Worm (Caenorhabditis elegans) whole organism, late embryonic: ENCODE measurements around the gene C43F9.11.

Experiments
- K09A11.1 ChIP-seq: sonication (generic microtip); optimal IDR thresholded peaks from 2 replicates; lab custom pipeline; 2017; ENCODE audit warnings: antibody characterized with exemption, mild to moderate bottlenecking, missing genetic modification characterization, missing compliant biosample characterization; ENCODE audit not compliant: insufficient read depth
- T23F11.4 ChIP-seq: fragments of 200-800 bp; sonication (Bioruptor generic); optimal IDR thresholded peaks from 2 replicates; lab custom pipeline; 2018; ENCODE audit warnings: mild to moderate bottlenecking, missing genetic modification characterization, missing compliant biosample characterization
- ahr-1 ChIP-seq: sonication (generic microtip); optimal IDR thresholded peaks from 2 replicates; lab custom pipeline; 2016; ENCODE audit warnings: missing genetic modification characterization, missing compliant biosample characterization
- ceh-18 ChIP-seq: sonication (generic microtip); optimal IDR thresholded peaks from 2 replicates; lab custom pipeline; 2016; ENCODE audit warnings: missing genetic modification characterization, missing compliant biosample characterization
- ceh-19 ChIP-seq: fragments of 200-800 bp; sonication (Bioruptor generic); optimal IDR thresholded peaks from 2 replicates; lab custom pipeline; 2018; ENCODE audit warnings: mild to moderate bottlenecking, missing genetic modification characterization, missing compliant biosample characterization
- ceh-22 ChIP-seq: sonication (generic microtip); optimal IDR thresholded peaks from 2 replicates; lab custom pipeline; 2017; ENCODE audit warnings: missing biosample characterization, missing genetic modification characterization
- ceh-24 ChIP-seq: sonication (generic microtip); optimal IDR thresholded peaks from 2 replicates; lab custom pipeline; 2016; ENCODE audit warnings: mild to moderate bottlenecking, missing genetic modification characterization, missing compliant biosample characterization
- ceh-30 ChIP-seq: fragments of 150-350 bp; optimal IDR thresholded peaks from 2 replicates; lab custom pipeline; 2014; ENCODE audit warnings: missing biosample characterization, missing genetic modification characterization
- ceh-48 ChIP-seq: sonication (generic microtip); optimal IDR thresholded peaks from 2 replicates; lab custom pipeline; 2016; ENCODE audit warnings: missing genetic modification characterization, inconsistent platforms, missing compliant biosample characterization
- che-1 ChIP-seq: sonication (generic microtip); optimal IDR thresholded peaks from 2 replicates; lab custom pipeline; 2016; ENCODE audit warnings: mild to moderate bottlenecking, missing genetic modification characterization, missing compliant biosample characterization
- dve-1 ChIP-seq: sonication (generic microtip); optimal IDR thresholded peaks from 2 replicates; lab custom pipeline; 2017; ENCODE audit warnings: antibody characterized with exemption, mild to moderate bottlenecking, missing genetic modification characterization, missing compliant biosample characterization
- elt-4 ChIP-seq: sonication (generic microtip); optimal IDR thresholded peaks from 2 replicates; lab custom pipeline; 2016; ENCODE audit warnings: missing genetic modification characterization, missing compliant biosample characterization
- eyg-1 ChIP-seq: sonication (generic microtip); optimal IDR thresholded peaks from 2 replicates; lab custom pipeline; 2016; ENCODE audit warnings: missing genotype, missing genetic modification characterization, missing compliant biosample characterization
- fax-1 ChIP-seq: sonication (generic microtip); optimal IDR thresholded peaks from 2 replicates; lab custom pipeline; 2016; ENCODE audit warnings: missing genotype, missing genetic modification characterization, missing compliant biosample characterization
- fkh-6 ChIP-seq: sonication (generic microtip); optimal IDR thresholded peaks from 2 replicates; lab custom pipeline; 2016; ENCODE audit warnings: missing genetic modification characterization, missing compliant biosample characterization
- hlh-15 ChIP-seq: sonication (generic microtip); optimal IDR thresholded peaks from 2 replicates; lab custom pipeline; 2016; ENCODE audit warnings: missing genetic modification characterization, missing compliant biosample characterization
- hlh-6 ChIP-seq: sonication (generic microtip); optimal IDR thresholded peaks from 2 replicates; lab custom pipeline; 2016; ENCODE audit warnings: missing genotype, missing genetic modification characterization, missing compliant biosample characterization
- lin-11 ChIP-seq: fragments of 200-800 bp; sonication (Bioruptor generic); optimal IDR thresholded peaks from 2 replicates; lab custom pipeline; 2018; ENCODE audit warnings: mild to moderate bottlenecking, missing genetic modification characterization, missing compliant biosample characterization
- madf-2 ChIP-seq: sonication (generic microtip); optimal IDR thresholded peaks from 2 replicates; lab custom pipeline; 2017; ENCODE audit warnings: missing genetic modification characterization, missing compliant biosample characterization
- mec-3 ChIP-seq: sonication (generic microtip); optimal IDR thresholded peaks from 2 replicates; lab custom pipeline; 2016; ENCODE audit warnings: borderline replicate concordance, missing genetic modification characterization, missing compliant biosample characterization
- nfya-1 ChIP-seq: sonication (generic microtip); optimal IDR thresholded peaks from 2 replicates; lab custom pipeline; 2017; ENCODE audit warnings: missing genetic modification characterization, mild to moderate bottlenecking, missing compliant biosample characterization, antibody characterized with exemption, moderate library complexity
- nhr-11 ChIP-seq: fragments of 150-350 bp; optimal IDR thresholded peaks from 2 replicates; lab custom pipeline; 2014; ENCODE audit warnings: missing biosample characterization, missing genetic modification characterization
- nhr-232 ChIP-seq: sonication (generic microtip); optimal IDR thresholded peaks from 2 replicates; lab custom pipeline; 2016; ENCODE audit warnings: missing genetic modification characterization, missing compliant biosample characterization
- odd-2 ChIP-seq: sonication (generic microtip); optimal IDR thresholded peaks from 2 replicates; lab custom pipeline; 2017; ENCODE audit warnings: antibody characterized with exemption, mild to moderate bottlenecking, missing genetic modification characterization, missing compliant biosample characterization
- pat-9 ChIP-seq: fragments of 200-800 bp; sonication (Bioruptor generic); optimal IDR thresholded peaks from 2 replicates; lab custom pipeline; 2018; ENCODE audit warnings: mild to moderate bottlenecking, missing genetic modification characterization, moderate library complexity, missing compliant biosample characterization
- pax-1 ChIP-seq: fragments of 150-350 bp; optimal IDR thresholded peaks from 2 replicates; lab custom pipeline; 2014; ENCODE audit warnings: missing biosample characterization, missing genetic modification characterization
- ref-2 ChIP-seq: sonication (generic microtip); optimal IDR thresholded peaks from 2 replicates; lab custom pipeline; 2016; ENCODE audit warnings: missing genetic modification characterization, missing compliant biosample characterization
- sdc-2 ChIP-seq: sonication (generic microtip); optimal IDR thresholded peaks from 2 replicates; lab custom pipeline; 2016; ENCODE audit warnings: missing genotype, missing genetic modification characterization, missing compliant biosample characterization
- sox-4 ChIP-seq: sonication (generic microtip); optimal IDR thresholded peaks from 2 replicates; lab custom pipeline; 2017; ENCODE audit warnings: mild to moderate bottlenecking, missing genetic modification characterization, inconsistent platforms, missing compliant biosample characterization
- syd-9 ChIP-seq: sonication (generic microtip); optimal IDR thresholded peaks from 2 replicates; lab custom pipeline; 2016; ENCODE audit warnings: mild to moderate bottlenecking, missing genetic modification characterization, moderate library complexity, missing compliant biosample characterization
- tbx-2 ChIP-seq: sonication (generic microtip); optimal IDR thresholded peaks from 2 replicates; lab custom pipeline; 2016; ENCODE audit warnings: missing genetic modification characterization, missing compliant biosample characterization
- ttx-3 ChIP-seq: sonication (generic microtip); optimal IDR thresholded peaks from 2 replicates; lab custom pipeline; 2016; ENCODE audit warnings: missing genetic modification reagents, missing genetic modification characterization, missing compliant biosample characterization
- unc-42 ChIP-seq: sonication (generic microtip); optimal IDR thresholded peaks from 2 replicates; lab custom pipeline; 2016; ENCODE audit warnings: missing genotype, missing genetic modification characterization, missing compliant biosample characterization
- unc-55 ChIP-seq: sonication (generic microtip); optimal IDR thresholded peaks from 2 replicates; lab custom pipeline; 2017; ENCODE audit warnings: missing biosample characterization, missing genetic modification reagents, missing genetic modification characterization
- zip-5 ChIP-seq: sonication (generic microtip); optimal IDR thresholded peaks from 2 replicates; lab custom pipeline; 2016; ENCODE audit warnings: missing genetic modification characterization, missing compliant biosample characterization

C43F9.11 gene

DNA sequence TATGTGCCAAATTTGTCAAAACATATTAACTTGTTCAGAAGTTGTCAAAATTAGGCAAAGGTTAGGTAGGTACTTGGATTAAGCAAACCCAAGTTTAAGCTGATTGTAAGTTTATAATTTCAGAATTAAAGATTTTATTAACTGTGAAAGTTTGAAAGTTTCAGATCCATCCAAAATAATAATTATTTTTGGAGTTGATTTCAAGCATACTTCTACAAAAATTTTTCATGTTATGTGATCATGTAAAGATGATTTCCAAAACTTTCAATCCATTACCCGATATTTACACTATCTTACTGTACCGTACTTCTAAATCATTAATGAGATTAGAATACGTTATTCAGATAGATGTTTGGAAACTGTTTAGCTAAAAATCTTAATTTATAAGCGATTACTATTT lies 32.0 kb upstream of the C43F9.11 start:
- no peak for TF ChIP-seq elt-4 (tag; lab: Kevin White, UChicago)
- TF ChIP-seq fkh-6: no peak
- no peak for TF ChIP-seq ceh-24
- no peak for TF ChIP-seq mec-3 (tag; lab: Kevin White, UChicago)
- TF ChIP-seq dve-1 (tag; lab: Kevin White, UChicago): no peak
- TF ChIP-seq nfya-1 (tag; lab: Kevin White, UChicago): no peak
- no peak for TF ChIP-seq nhr-11
- no peak for TF ChIP-seq ahr-1
- no peak for TF ChIP-seq K09A11.1 (tag; lab: Kevin White, UChicago)
- TF ChIP-seq syd-9: no peak
- TF ChIP-seq eyg-1 (tag; lab: Kevin White, UChicago): no peak
- no peak for TF ChIP-seq odd-2 (tag; lab: Kevin White, UChicago)
- TF ChIP-seq pat-9 (tag; lab: Kevin White, UChicago): no peak
- no peak for TF ChIP-seq ceh-19 (GFP tag; lab: Kevin White, UChicago)

ce11 chrIV:10565282-10565681 lies 31.3 kb upstream of the C43F9.11 start:
- TF ChIP-seq unc-42: peak; percentile 10
- TF ChIP-seq ceh-18: no peak

DNA sequence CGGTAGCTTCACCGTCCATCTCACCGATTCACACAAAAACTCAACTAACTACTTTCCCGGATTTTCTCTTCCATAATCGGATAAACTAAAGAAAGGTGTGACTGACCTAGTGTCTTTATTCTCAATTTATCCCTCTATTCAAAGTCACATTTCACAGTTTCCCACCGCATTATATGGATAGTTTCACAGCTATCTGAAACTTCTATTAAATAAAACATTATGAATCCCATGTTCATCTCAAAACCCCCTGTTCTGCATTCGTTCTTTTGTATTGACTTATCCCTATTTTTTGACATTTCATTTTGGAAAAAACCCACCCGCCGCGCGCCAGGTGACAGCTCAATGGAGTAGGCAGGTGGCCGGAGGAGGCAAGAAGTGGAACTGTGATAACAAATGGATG lies 28.8 kb upstream of the C43F9.11 start:
- TF ChIP-seq nhr-232 (tag; lab: Kevin White, UChicago): no peak
- no peak for TF ChIP-seq ceh-19 (GFP tag; lab: Kevin White, UChicago)
- TF ChIP-seq che-1 (tag; lab: Kevin White, UChicago): no peak
- TF ChIP-seq tbx-2: no peak
- TF ChIP-seq nfya-1 (tag; lab: Kevin White, UChicago): no peak
- no peak for TF ChIP-seq pax-1 (tag; lab: Kevin White, UChicago)
- TF ChIP-seq hlh-15: no peak
- no peak for TF ChIP-seq ceh-48
- TF ChIP-seq unc-42: no peak
- TF ChIP-seq ceh-24: no peak
- no peak for TF ChIP-seq lin-11 (tag; lab: Kevin White, UChicago)
- no peak for TF ChIP-seq T23F11.4 (GFP tag; lab: Kevin White, UChicago)
- no peak for TF ChIP-seq fax-1 (tag; lab: Kevin White, UChicago)
- no peak for TF ChIP-seq ceh-22 (tag; lab: Kevin White, UChicago)
- no peak for TF ChIP-seq hlh-6 (tag; lab: Kevin White, UChicago)
- TF ChIP-seq nhr-11: no peak
- TF ChIP-seq ttx-3 (tag; lab: Kevin White, UChicago): no peak
- TF ChIP-seq ceh-30 (tag; lab: Kevin White, UChicago): no peak

DNA sequence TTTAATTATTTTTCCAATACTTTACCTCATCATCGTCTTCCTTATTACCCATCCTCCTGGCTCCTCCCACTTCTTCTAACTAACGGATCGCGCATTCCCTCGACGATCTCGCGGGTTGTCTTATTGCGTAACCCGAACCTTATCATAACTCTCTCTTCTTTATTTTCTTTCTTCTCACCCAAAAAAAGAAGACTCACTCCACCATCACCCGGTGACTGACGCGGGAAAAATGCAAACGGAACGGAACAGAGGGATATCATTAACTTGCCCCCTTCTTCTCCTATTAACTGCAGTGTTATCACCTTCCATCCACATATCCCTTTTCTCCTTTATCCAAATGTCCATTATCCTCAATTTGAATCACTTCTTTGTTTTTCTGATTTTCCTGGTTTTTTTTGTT lies 26.5 kb upstream of the C43F9.11 start:
- TF ChIP-seq ref-2 (tag; lab: Kevin White, UChicago) (peak; percentile 31), ceh-30 (tag; lab: Kevin White, UChicago) (no peak)

- TF ChIP-seq unc-42 (peak; percentile 69), sox-4 (tag; lab: Kevin White, UChicago) (no peak)
Observed at ce11 chrIV:10571020-10571419, 25.6 kb upstream of the C43F9.11 start.

ce11 chrIV:10573471-10573870 lies 23.1 kb upstream of the C43F9.11 start:
- TF ChIP-seq ttx-3 (tag; lab: Kevin White, UChicago): no peak
- no peak for TF ChIP-seq zip-5 (tag; lab: Kevin White, UChicago)
- TF ChIP-seq K09A11.1 (tag; lab: Kevin White, UChicago): no peak
- no peak for TF ChIP-seq madf-2 (tag; lab: Kevin White, UChicago)
- no peak for TF ChIP-seq unc-55 (GFP tag; lab: Kevin White, UChicago)
- TF ChIP-seq sdc-2 (tag; lab: Kevin White, UChicago): no peak
- TF ChIP-seq unc-42: peak; percentile 59
